Fruit fly (Drosophila melanogaster): Measurements from ENCODE around the gene CG7768.

dm6 chr3L:14236335-14236734 is 18.3 kb downstream of the CG7768 start, which contains the start of gene CG7906:
- no peak for TF ChIP-seq CG8478 (optimal IDR thresholded peaks at IDR 0.05)
- TF ChIP-seq CTCF (optimal IDR thresholded peaks at IDR 0.05), result no peak

Measured in S2 (cell line).